Worm (Caenorhabditis elegans) whole organism, early embryonic: Measurements from ENCODE around the gene ril-2.

Source experiments
- B0310.2 ChIP-seq: sonication (generic microtip); optimal IDR thresholded peaks from 2 replicates; lab custom pipeline; 2016; ENCODE audit warnings: mild to moderate bottlenecking, missing genetic modification characterization, missing compliant biosample characterization
- F13C5.2 ChIP-seq: sonication (generic microtip); optimal IDR thresholded peaks from 2 replicates; lab custom pipeline; 2017; ENCODE audit warnings: mild to moderate bottlenecking, missing genetic modification characterization, inconsistent platforms, missing compliant biosample characterization
- aly-1 ChIP-seq: sonication (generic microtip); optimal IDR thresholded peaks from 2 replicates; lab custom pipeline; 2016; ENCODE audit warnings: missing genetic modification characterization, missing compliant biosample characterization
- ama-1 ChIP-seq: fragments of 150-350 bp; optimal IDR thresholded peaks from 2 replicates; lab custom pipeline; 2014
- ceh-13 ChIP-seq: fragments of 200-800 bp; sonication (Bioruptor generic); optimal IDR thresholded peaks from 2 replicates; lab custom pipeline; 2018; ENCODE audit warnings: mild to moderate bottlenecking, missing genetic modification characterization, missing compliant biosample characterization
- ceh-36 ChIP-seq: sonication (generic microtip); optimal IDR thresholded peaks from 2 replicates; lab custom pipeline; 2016; ENCODE audit warnings: missing genetic modification characterization, inconsistent platforms, missing compliant biosample characterization
- ets-7 ChIP-seq: sonication (generic microtip); optimal IDR thresholded peaks from 2 replicates; lab custom pipeline; 2016; ENCODE audit warnings: missing genotype, missing genetic modification characterization, missing compliant biosample characterization
- flt-1 ChIP-seq: fragments of 200-800 bp; sonication (Bioruptor generic); IDR thresholded peaks from 2 replicates; pipeline ENCODE4 v1.3.6; 2022; ENCODE audit warnings: missing genetic modification characterization, missing compliant biosample characterization
- hmbx-1 ChIP-seq: sonication (generic microtip); optimal IDR thresholded peaks from 2 replicates; lab custom pipeline; 2016; ENCODE audit warnings: mild to moderate bottlenecking, missing genetic modification characterization, missing compliant biosample characterization
- hmg-4 ChIP-seq: fragments of 200-800 bp; sonication (Bioruptor generic); optimal IDR thresholded peaks from 2 replicates; lab custom pipeline; 2018; ENCODE audit warnings: mild to moderate bottlenecking, missing genetic modification characterization, missing compliant biosample characterization
- hnd-1 ChIP-seq: sonication (generic microtip); optimal IDR thresholded peaks from 2 replicates; lab custom pipeline; 2016; ENCODE audit warnings: missing genetic modification characterization, missing compliant biosample characterization
- pes-1 ChIP-seq: fragments of 200-800 bp; sonication (Bioruptor generic); IDR thresholded peaks from 2 replicates; pipeline ENCODE4 v1.3.6; 2022; ENCODE audit warnings: missing genetic modification reagents, missing genetic modification characterization, missing compliant biosample characterization
- scrt-1 ChIP-seq: fragments of 200-800 bp; sonication (Bioruptor generic); IDR thresholded peaks from 2 replicates; pipeline ENCODE4 v1.3.6; 2022; ENCODE audit warnings: missing genetic modification characterization, missing compliant biosample characterization
- sea-1 ChIP-seq: fragments of 200-800 bp; sonication (Bioruptor generic); conservative IDR thresholded peaks from 2 replicates; pipeline ENCODE4 v1.3.6; 2022; ENCODE audit warnings: missing genetic modification characterization, missing compliant biosample characterization
- tbx-11 ChIP-seq: fragments of 200-800 bp; sonication (Bioruptor generic); IDR thresholded peaks from 2 replicates; pipeline ENCODE4 v1.3.6; 2022; ENCODE audit warnings: missing genetic modification characterization, missing compliant biosample characterization
- tbx-37 ChIP-seq: fragments of 200-800 bp; sonication (Bioruptor generic); conservative IDR thresholded peaks from 2 replicates; pipeline ENCODE4 v1.3.6; 2022; ENCODE audit warnings: missing genetic modification reagents, missing genetic modification characterization, missing compliant biosample characterization
- tra-4 ChIP-seq: sonication (generic microtip); optimal IDR thresholded peaks from 2 replicates; lab custom pipeline; 2017; ENCODE audit warnings: missing genetic modification characterization, missing compliant biosample characterization

ril-2 gene

DNA sequence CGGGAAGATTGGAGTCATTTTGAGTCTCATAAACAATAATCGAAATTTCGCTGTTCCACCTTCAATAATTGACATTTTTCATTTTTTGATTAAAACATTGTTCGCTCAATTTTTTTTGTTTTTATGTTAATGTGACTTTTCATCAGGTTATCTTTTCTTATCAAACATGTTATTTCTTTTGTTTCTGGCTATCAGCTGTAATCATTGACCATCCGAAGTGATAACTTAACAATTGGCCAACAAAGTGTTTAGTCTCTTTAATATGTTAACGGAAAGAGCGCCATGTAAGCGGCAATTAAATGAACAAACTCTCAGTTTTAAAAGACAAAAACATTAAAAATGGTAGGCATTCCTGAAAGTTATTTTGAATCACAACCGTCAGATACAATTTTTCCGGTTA is 35.1 kb upstream of the ril-2 start:
- TF ChIP-seq B0310.2 (tag; lab: Kevin White, UChicago) (no peak), tbx-37 (GFP tag; lab: Robert Waterston, UW) (no peak), scrt-1 (GFP tag; lab: Robert Waterston, UW) (no peak), ceh-36 (tag; lab: Kevin White, UChicago) (no peak), F13C5.2 (tag; lab: Kevin White, UChicago) (no peak), hnd-1 (no peak), ama-1 (lab: Kevin White, UChicago) (no peak), tbx-11 (no peak), ceh-13 (no peak), flt-1 (GFP tag; lab: Robert Waterston, UW) (no peak), hmg-4 (GFP tag; lab: Kevin White, UChicago) (no peak), sea-1 (GFP tag; lab: Robert Waterston, UW) (no peak), tra-4 (tag; lab: Kevin White, UChicago) (no peak), pes-1 (GFP tag; lab: Robert Waterston, UW) (no peak), ets-7 (tag; lab: Kevin White, UChicago) (no peak), aly-1 (tag; lab: Kevin White, UChicago) (no peak), hmbx-1 (tag; lab: Kevin White, UChicago) (no peak)

DNA sequence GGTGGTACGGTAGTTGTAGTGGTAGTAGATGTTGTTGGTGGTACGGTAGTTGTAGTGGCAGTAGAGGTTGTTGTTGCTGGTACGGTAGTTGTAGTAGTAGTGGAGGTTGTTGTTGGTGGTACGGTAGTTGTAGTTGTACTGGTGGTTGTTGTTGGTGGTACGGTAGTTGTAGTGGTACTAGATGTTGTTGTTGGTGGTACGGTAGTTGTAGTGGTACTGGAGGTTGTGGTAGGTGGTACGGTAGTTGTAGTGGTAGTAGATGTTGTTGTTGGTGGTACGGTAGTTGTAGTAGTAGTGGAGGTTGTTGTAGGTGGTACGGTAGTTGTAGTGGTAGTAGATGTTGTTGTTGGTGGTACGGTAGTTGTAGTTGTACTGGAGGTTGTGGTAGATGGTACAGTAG is 34.1 kb upstream of the ril-2 start:
- TF ChIP-seq tbx-11 (peak; percentile 56; the same call in 1 of the 2 replicates), ceh-36 (tag; lab: Kevin White, UChicago) (no peak)

ce11 chrV:12632048-12632447 is 33.1 kb upstream of the ril-2 start, which contains the start of gene srx-113:
Gene srx-113 (minus strand): TSS chrV:12632148.
- TF ChIP-seq aly-1 (tag; lab: Kevin White, UChicago) (no peak), ceh-36 (tag; lab: Kevin White, UChicago) (no peak), tbx-11 (no peak), pes-1 (GFP tag; lab: Robert Waterston, UW) (no peak), ceh-13 (no peak), hnd-1 (no peak), F13C5.2 (tag; lab: Kevin White, UChicago) (no peak), hmg-4 (GFP tag; lab: Kevin White, UChicago) (no peak), scrt-1 (GFP tag; lab: Robert Waterston, UW) (no peak), sea-1 (GFP tag; lab: Robert Waterston, UW) (no peak), tra-4 (tag; lab: Kevin White, UChicago) (no peak), ama-1 (lab: Kevin White, UChicago) (no peak), ets-7 (tag; lab: Kevin White, UChicago) (no peak), B0310.2 (tag; lab: Kevin White, UChicago) (no peak), tbx-37 (GFP tag; lab: Robert Waterston, UW) (no peak), flt-1 (GFP tag; lab: Robert Waterston, UW) (no peak)

ce11 chrV:12629743-12630142 is 30.8 kb upstream of the ril-2 start, which contains the start of gene F56H9.6:
Gene F56H9.6 (minus strand): TSS chrV:12629843.
- TF ChIP-seq F13C5.2 (tag; lab: Kevin White, UChicago) (no peak), scrt-1 (GFP tag; lab: Robert Waterston, UW) (no peak), pes-1 (GFP tag; lab: Robert Waterston, UW) (no peak), ceh-13 (no peak)

- TF ChIP-seq tra-4 (tag; lab: Kevin White, UChicago) = no peak
These were observed 25.4 kb upstream of the ril-2 start, which contains the start of gene F56H9.9 for ce11 chrV:12624371-12624770. Gene F56H9.9 (minus strand): TSS chrV:12624471.

ce11 chrV:12612118-12612517 is 13.2 kb upstream of the ril-2 start, which contains the start of gene cyc-2.2:
Gene cyc-2.2 (minus strand): TSS chrV:12612218.
- no peak for TF ChIP-seq B0310.2 (tag; lab: Kevin White, UChicago)
- TF ChIP-seq aly-1 (tag; lab: Kevin White, UChicago) = no peak
- no peak for TF ChIP-seq hmbx-1 (tag; lab: Kevin White, UChicago)
- TF ChIP-seq scrt-1 (GFP tag; lab: Robert Waterston, UW) = no peak
- TF ChIP-seq sea-1 (GFP tag; lab: Robert Waterston, UW) = no peak
- TF ChIP-seq ama-1 (lab: Kevin White, UChicago) = no peak
- no peak for TF ChIP-seq ceh-36 (tag; lab: Kevin White, UChicago)
- TF ChIP-seq pes-1 (GFP tag; lab: Robert Waterston, UW) = no peak
- TF ChIP-seq ceh-13 = no peak
- no peak for TF ChIP-seq tra-4 (tag; lab: Kevin White, UChicago)
- TF ChIP-seq hmg-4 (GFP tag; lab: Kevin White, UChicago) = no peak

ce11 chrV:12611029-12611428 is 12.1 kb upstream of the ril-2 start, which contains the start of gene cubn-1:
Gene cubn-1 (plus strand): TSS chrV:12611329.
- no peak for TF ChIP-seq ets-7 (tag; lab: Kevin White, UChicago)
- TF ChIP-seq tbx-37 (GFP tag; lab: Robert Waterston, UW) = no peak
- no peak for TF ChIP-seq ceh-36 (tag; lab: Kevin White, UChicago)
- TF ChIP-seq ceh-13 = no peak
- TF ChIP-seq F13C5.2 (tag; lab: Kevin White, UChicago) = no peak
- no peak for TF ChIP-seq B0310.2 (tag; lab: Kevin White, UChicago)
- TF ChIP-seq hnd-1 = no peak
- no peak for TF ChIP-seq flt-1 (GFP tag; lab: Robert Waterston, UW)
- no peak for TF ChIP-seq hmbx-1 (tag; lab: Kevin White, UChicago)
- no peak for TF ChIP-seq tbx-11
- no peak for TF ChIP-seq ama-1 (lab: Kevin White, UChicago)

ce11 chrV:12609526-12609925 is 10.6 kb upstream of the ril-2 start, which contains the start of gene ZC116.1:
Gene ZC116.1 (plus strand): TSS chrV:12609826.
- no peak for TF ChIP-seq B0310.2 (tag; lab: Kevin White, UChicago)
- TF ChIP-seq tbx-37 (GFP tag; lab: Robert Waterston, UW) = no peak
- no peak for TF ChIP-seq scrt-1 (GFP tag; lab: Robert Waterston, UW)
- no peak for TF ChIP-seq flt-1 (GFP tag; lab: Robert Waterston, UW)
- no peak for TF ChIP-seq ceh-36 (tag; lab: Kevin White, UChicago)
- TF ChIP-seq tbx-11 = no peak
- TF ChIP-seq ets-7 (tag; lab: Kevin White, UChicago) = no peak
- no peak for TF ChIP-seq F13C5.2 (tag; lab: Kevin White, UChicago)
- no peak for TF ChIP-seq hnd-1
- no peak for TF ChIP-seq aly-1 (tag; lab: Kevin White, UChicago)
- TF ChIP-seq ceh-13 = no peak
- no peak for TF ChIP-seq tra-4 (tag; lab: Kevin White, UChicago)
- no peak for TF ChIP-seq hmbx-1 (tag; lab: Kevin White, UChicago)
- no peak for TF ChIP-seq sea-1 (GFP tag; lab: Robert Waterston, UW)
- no peak for TF ChIP-seq pes-1 (GFP tag; lab: Robert Waterston, UW)
- no peak for TF ChIP-seq ama-1 (lab: Kevin White, UChicago)
- TF ChIP-seq hmg-4 (GFP tag; lab: Kevin White, UChicago) = no peak
